Fruit fly (Drosophila melanogaster) whole organism, embryonic: ENCODE results near the gene CG42781.

Experiments
- ATbp ChIP-seq: fragments of 200-800 bp; sonication (Bioruptor generic); optimal IDR thresholded peaks from 2 replicates; lab custom pipeline; 2017; ENCODE audit warnings: missing biosample characterization, mild to moderate bottlenecking, missing genetic modification characterization, missing genetic modification reagents
- Blimp-1 ChIP-seq: fragments of 200-800 bp; sonication (Bioruptor generic); optimal IDR thresholded peaks from 3 replicates; lab custom pipeline; 2018; ENCODE audit warnings: missing biosample characterization, missing genetic modification characterization, mild to moderate bottlenecking, moderate library complexity, missing genetic modification reagents
- CG11085 ChIP-seq: fragments of 200-800 bp; sonication (Bioruptor generic); IDR thresholded peaks from 2 replicates; pipeline ENCODE4 v1.3.6; 2022; ENCODE audit warnings: missing biosample characterization, missing genetic modification characterization
- CG11398 ChIP-seq: fragments of 200-800 bp; sonication (Bioruptor generic); optimal IDR thresholded peaks from 2 replicates; lab custom pipeline; 2016; ENCODE audit warnings: missing biosample characterization, missing genetic modification characterization
- CG1233 ChIP-seq: fragments of 200-800 bp; sonication (Bioruptor generic); optimal IDR thresholded peaks from 4 replicates; lab custom pipeline; 2018; ENCODE audit warnings: missing biosample characterization, mild to moderate bottlenecking, missing genetic modification characterization
- CG12391 ChIP-seq: fragments of 200-800 bp; sonication (Bioruptor generic); optimal IDR thresholded peaks from 3 replicates; lab custom pipeline; 2018; ENCODE audit warnings: missing biosample characterization, mild to moderate bottlenecking, missing genetic modification characterization, moderate library complexity
- CG13296 ChIP-seq: fragments of 200-800 bp; sonication (Bioruptor generic); optimal IDR thresholded peaks from 3 replicates; lab custom pipeline; 2018; ENCODE audit warnings: missing biosample characterization, mild to moderate bottlenecking, missing genetic modification characterization
- CG1529 ChIP-seq: fragments of 200-800 bp; sonication (Bioruptor generic); optimal IDR thresholded peaks from 3 replicates; lab custom pipeline; 2018; ENCODE audit warnings: missing biosample characterization, missing genetic modification characterization
- CG15601 ChIP-seq: fragments of 200-800 bp; sonication (Bioruptor generic); optimal IDR thresholded peaks from 3 replicates; lab custom pipeline; 2019; ENCODE audit warnings: missing biosample characterization, mild to moderate bottlenecking, missing genetic modification characterization, moderate library complexity
- CG17385 ChIP-seq: fragments of 200-800 bp; sonication (Bioruptor generic); optimal IDR thresholded peaks from 3 replicates; lab custom pipeline; 2018; ENCODE audit warnings: missing biosample characterization, mild to moderate bottlenecking, missing genetic modification characterization
- CG17568 ChIP-seq: fragments of 200-800 bp; sonication (Bioruptor generic); optimal IDR thresholded peaks from 2 replicates; lab custom pipeline; 2018; ENCODE audit warnings: missing biosample characterization, mild to moderate bottlenecking, missing genetic modification characterization, moderate library complexity
- CG1792 ChIP-seq: fragments of 200-800 bp; sonication (Bioruptor generic); optimal IDR thresholded peaks from 2 replicates; lab custom pipeline; 2016; ENCODE audit warnings: missing biosample characterization, missing genetic modification characterization
- CG32532 ChIP-seq: fragments of 200-800 bp; sonication (Bioruptor generic); IDR thresholded peaks from 2 replicates; pipeline ENCODE4 v1.3.6; 2022; ENCODE audit warnings: missing biosample characterization, missing genetic modification characterization
- CG33213 ChIP-seq: fragments of 200-800 bp; sonication (Bioruptor generic); optimal IDR thresholded peaks from 3 replicates; lab custom pipeline; 2016; ENCODE audit warnings: missing biosample characterization, missing genetic modification characterization
- CG4360 ChIP-seq: fragments of 200-800 bp; sonication (Bioruptor generic); IDR thresholded peaks from 2 replicates; pipeline ENCODE4 v1.3.6; 2022; ENCODE audit warnings: missing biosample characterization, missing genetic modification characterization
- CG43689 ChIP-seq: fragments of 200-800 bp; sonication (Bioruptor generic); IDR thresholded peaks from 2 replicates; pipeline ENCODE4 v1.3.6; 2022; ENCODE audit warnings: missing biosample characterization, missing genetic modification characterization
- CG6689 ChIP-seq: fragments of 200-800 bp; sonication (Bioruptor generic); IDR thresholded peaks from 2 replicates; pipeline ENCODE4 v1.3.6; 2022; ENCODE audit warnings: missing biosample characterization, missing genetic modification characterization
- CG7357 ChIP-seq: fragments of 200-800 bp; sonication (Bioruptor generic); IDR thresholded peaks from 3 replicates; pipeline ENCODE4 v1.3.6; 2022; ENCODE audit warnings: missing biosample characterization, missing genetic modification characterization
- CG7372 ChIP-seq: fragments of 200-800 bp; sonication (Bioruptor generic); IDR thresholded peaks from 2 replicates; pipeline ENCODE4 v1.3.6; 2022; ENCODE audit warnings: missing biosample characterization, missing genetic modification characterization
- Chrac-16 ChIP-seq: fragments of 200-800 bp; sonication (Bioruptor generic); optimal IDR thresholded peaks from 3 replicates; lab custom pipeline; 2016; ENCODE audit warnings: missing biosample characterization, missing genetic modification characterization
- Dek ChIP-seq: fragments of 200-800 bp; sonication (Bioruptor generic); optimal IDR thresholded peaks from 3 replicates; lab custom pipeline; 2019; ENCODE audit warnings: missing biosample characterization, mild to moderate bottlenecking, missing genetic modification characterization, moderate library complexity
- Doc2 ChIP-seq: fragments of 200-800 bp; sonication (Bioruptor generic); IDR thresholded peaks from 2 replicates; pipeline ENCODE4 v1.3.6; 2022; ENCODE audit warnings: missing biosample characterization, missing genetic modification characterization
- Elba2 ChIP-seq: fragments of 200-800 bp; sonication (Bioruptor generic); optimal IDR thresholded peaks from 3 replicates; lab custom pipeline; 2016; ENCODE audit warnings: missing biosample characterization, missing genetic modification characterization
- Fer2 ChIP-seq: fragments of 200-800 bp; sonication (Bioruptor generic); optimal IDR thresholded peaks from 2 replicates; lab custom pipeline; 2018; ENCODE audit warnings: missing biosample characterization, mild to moderate bottlenecking, missing genetic modification characterization, moderate library complexity
- Fer3 ChIP-seq: fragments of 200-800 bp; sonication (Bioruptor generic); optimal IDR thresholded peaks from 2 replicates; lab custom pipeline; 2018; ENCODE audit warnings: missing biosample characterization, mild to moderate bottlenecking, missing genetic modification characterization, moderate library complexity
- H2.0 ChIP-seq: fragments of 200-800 bp; sonication (Bioruptor generic); IDR thresholded peaks from 2 replicates; pipeline ENCODE4 v1.3.6; 2022; ENCODE audit warnings: missing biosample characterization, missing genetic modification characterization
- Hr39 ChIP-seq: fragments of >200 bp; optimal IDR thresholded peaks from 2 replicates; lab custom pipeline; 2017
- MESR4 ChIP-seq: fragments of 200-800 bp; sonication (Bioruptor generic); optimal IDR thresholded peaks from 2 replicates; lab custom pipeline; 2018; ENCODE audit warnings: missing biosample characterization, mild to moderate bottlenecking, missing genetic modification characterization, moderate library complexity
- Mes4 ChIP-seq: fragments of 200-800 bp; sonication (Bioruptor generic); optimal IDR thresholded peaks from 2 replicates; lab custom pipeline; 2016; ENCODE audit warnings: missing biosample characterization, missing genetic modification characterization
- Spps ChIP-seq: fragments of 200-800 bp; sonication (Bioruptor generic); optimal IDR thresholded peaks from 2 replicates; lab custom pipeline; 2018; ENCODE audit warnings: missing biosample characterization, mild to moderate bottlenecking, missing genetic modification characterization
- az2 ChIP-seq: fragments of 200-800 bp; sonication (Bioruptor generic); optimal IDR thresholded peaks from 3 replicates; lab custom pipeline; 2016; ENCODE audit warnings: missing biosample characterization, missing genetic modification characterization
- bbx ChIP-seq: fragments of 200-800 bp; sonication (Bioruptor generic); IDR thresholded peaks from 2 replicates; pipeline ENCODE4 v1.3.6; 2022; ENCODE audit warnings: missing biosample characterization, missing genetic modification characterization; ENCODE audit not compliant: partially characterized antibody
- btn ChIP-seq: fragments of 200-800 bp; sonication (Bioruptor generic); optimal IDR thresholded peaks from 2 replicates; lab custom pipeline; 2016; ENCODE audit warnings: missing biosample characterization, missing genetic modification characterization
- cas ChIP-seq: fragments of 200-800 bp; sonication (Bioruptor generic); IDR thresholded peaks from 2 replicates; pipeline ENCODE4 v1.3.6; 2022; ENCODE audit warnings: missing biosample characterization, missing genetic modification characterization
- eyg ChIP-seq: fragments of 200-800 bp; sonication (Bioruptor generic); optimal IDR thresholded peaks from 3 replicates; lab custom pipeline; 2016; ENCODE audit warnings: missing biosample characterization, missing genetic modification characterization
- ftz-f1 ChIP-seq: fragments of 200-800 bp; sonication (Bioruptor generic); optimal IDR thresholded peaks from 2 replicates; lab custom pipeline; 2016; ENCODE audit warnings: missing biosample characterization, missing genetic modification characterization
- gsb-n ChIP-seq: fragments of 200-800 bp; sonication (Bioruptor generic); optimal IDR thresholded peaks from 3 replicates; lab custom pipeline; 2018; ENCODE audit warnings: missing biosample characterization, mild to moderate bottlenecking, missing genetic modification characterization
- h ChIP-seq: fragments of >200 bp; optimal IDR thresholded peaks from 2 replicates; lab custom pipeline; 2017
- ind ChIP-seq: fragments of 200-800 bp; sonication (Bioruptor generic); optimal IDR thresholded peaks from 3 replicates; lab custom pipeline; 2016; ENCODE audit warnings: missing biosample characterization, missing genetic modification characterization
- insv ChIP-seq, 2 experiments: fragments of 200-800 bp; sonication (Bioruptor generic); optimal IDR thresholded peaks; 3 replicates each; lab custom pipeline; 2016 to 2018; ENCODE audit warnings: missing biosample characterization in 2 of 2, missing genetic modification characterization in 2 of 2
- jigr1 ChIP-seq: fragments of 200-800 bp; sonication (Bioruptor generic); IDR thresholded peaks from 3 replicates; pipeline ENCODE4 v1.3.6; 2022; ENCODE audit warnings: missing biosample characterization, missing genetic modification characterization
- onecut ChIP-seq: fragments of 200-800 bp; sonication (Bioruptor generic); IDR thresholded peaks from 2 replicates; pipeline ENCODE4 v1.3.6; 2022; ENCODE audit warnings: missing biosample characterization, missing genetic modification characterization
- pho ChIP-seq: fragments of 200-800 bp; sonication (Bioruptor generic); optimal IDR thresholded peaks from 2 replicates; lab custom pipeline; 2016; ENCODE audit warnings: missing biosample characterization, missing genetic modification characterization
- schlank ChIP-seq: fragments of 200-800 bp; sonication (Bioruptor generic); optimal IDR thresholded peaks from 2 replicates; lab custom pipeline; 2018; ENCODE audit warnings: missing biosample characterization, mild to moderate bottlenecking, missing genetic modification characterization
- sd ChIP-seq: fragments of 200-800 bp; sonication (Bioruptor generic); optimal IDR thresholded peaks from 3 replicates; lab custom pipeline; 2018; ENCODE audit warnings: missing biosample characterization, mild to moderate bottlenecking, missing genetic modification characterization, moderate library complexity
- shn ChIP-seq: fragments of 200-800 bp; sonication (Bioruptor generic); optimal IDR thresholded peaks from 3 replicates; lab custom pipeline; 2016; ENCODE audit warnings: missing biosample characterization, missing genetic modification characterization
- tna ChIP-seq: fragments of 200-800 bp; sonication (Bioruptor generic); IDR thresholded peaks from 2 replicates; pipeline ENCODE4 v1.3.6; 2022; ENCODE audit warnings: missing biosample characterization, missing genetic modification characterization; ENCODE audit not compliant: partially characterized antibody
- trh ChIP-seq: fragments of 200-800 bp; sonication (Bioruptor generic); optimal IDR thresholded peaks from 2 replicates; lab custom pipeline; 2016; ENCODE audit warnings: missing biosample characterization, missing genetic modification characterization
- tup ChIP-seq: fragments of 200-800 bp; sonication (Bioruptor generic); optimal IDR thresholded peaks from 2 replicates; lab custom pipeline; 2016; ENCODE audit warnings: missing biosample characterization, mild to moderate bottlenecking, missing genetic modification characterization, moderate library complexity
- vfl ChIP-seq: fragments of 200-800 bp; sonication (Bioruptor generic); optimal IDR thresholded peaks from 2 replicates; lab custom pipeline; 2016; ENCODE audit warnings: missing biosample characterization, missing genetic modification characterization
- vnd ChIP-seq: fragments of 200-800 bp; sonication (Bioruptor generic); IDR thresholded peaks from 3 replicates; pipeline ENCODE4 v1.3.6; 2022; ENCODE audit warnings: missing biosample characterization, missing genetic modification characterization; ENCODE audit not compliant: partially characterized antibody

CG42781 gene

DNA sequence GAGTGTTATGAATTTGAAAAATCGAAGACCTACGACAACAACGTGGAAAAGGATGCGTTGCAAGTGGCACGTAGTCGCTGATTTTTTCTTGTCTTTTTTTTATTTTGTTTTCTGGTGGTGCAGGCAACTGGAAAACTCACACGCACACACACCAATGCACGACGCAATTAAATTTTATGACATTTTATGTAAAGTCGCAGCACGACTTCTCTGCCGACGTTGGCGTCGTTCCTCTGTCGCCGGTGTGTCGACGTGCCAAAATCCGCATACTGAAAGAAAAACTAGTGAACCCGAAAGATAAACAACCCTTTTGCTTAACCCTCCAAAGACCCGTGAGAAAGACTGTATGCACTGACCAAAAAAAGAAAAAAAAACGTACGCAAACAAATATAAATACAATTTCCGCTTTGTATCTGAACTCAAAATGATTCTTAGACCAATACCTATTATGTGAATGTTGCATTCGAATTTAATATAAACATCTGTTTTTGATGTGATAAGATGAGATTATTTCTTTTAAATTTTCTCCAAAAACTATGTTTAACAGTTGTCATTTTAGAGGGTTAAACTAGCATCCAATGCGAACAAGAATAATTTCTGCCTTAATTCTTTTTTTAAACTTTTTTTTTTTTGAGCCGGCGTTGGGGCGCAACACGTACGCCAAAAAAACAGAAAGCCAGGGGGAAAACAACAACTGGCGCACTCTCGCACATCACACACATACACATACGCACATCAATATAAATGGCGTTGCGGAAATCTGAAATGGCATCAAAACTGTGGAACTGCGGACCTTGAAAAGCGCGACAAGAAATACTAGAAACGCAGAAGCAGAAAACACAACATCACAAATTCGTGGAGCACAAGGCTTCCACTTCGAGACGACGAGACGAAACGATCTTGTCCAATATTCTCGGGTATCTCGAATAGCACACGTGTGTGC lies 48.7 kb downstream of the CG42781 start (continued):
- TF ChIP-seq Blimp-1 (GFP tag; lab: Kevin White, UChicago) (no peak), CG4360 (GFP tag; lab: Robert Waterston, UW) (no peak), CG7357 (GFP tag; lab: Robert Waterston, UW) (no peak), CG32532 (GFP tag; lab: Robert Waterston, UW) (peak; percentile 57), Spps (tag; lab: Kevin White, UChicago) (no peak), trh (no peak), MESR4 (GFP tag; lab: Kevin White, UChicago) (no peak), Hr39 (no peak), Fer3 (peak; percentile 49), gsb-n (no peak), tup (GFP tag; lab: Kevin White, UChicago) (no peak), az2 (GFP tag; lab: Kevin White, UChicago) (no peak), CG17385 (GFP tag; lab: Kevin White, UChicago) (no peak), CG6689 (no peak), shn (peak; percentile 26), Elba2 (GFP tag; lab: Kevin White, UChicago) (no peak), Dek (no peak), ATbp (no peak), Mes4 (no peak), h (lab: Kevin White, UChicago) (no peak), CG7372 (GFP tag; lab: Robert Waterston, UW) (no peak), eyg (peak; percentile 47), Chrac-16 (GFP tag; lab: Kevin White, UChicago) (no peak), CG13296 (GFP tag; lab: Kevin White, UChicago) (no peak), CG12391 (tag; lab: Kevin White, UChicago) (peak; percentile 24), CG43689 (GFP tag; lab: Robert Waterston, UW) (no peak), schlank (tag; lab: Kevin White, UChicago) (no peak), Fer2 (tag; lab: Kevin White, UChicago) (no peak), insv (GFP tag; optimal IDR thresholded peaks at IDR 0.05; lab: Kevin White, UChicago) (no peak), tna (GFP tag; lab: Robert Waterston, UW) (no peak), CG1233 (no peak), onecut (GFP tag; lab: Robert Waterston, UW) (no peak), CG11085 (no peak), CG33213 (GFP tag; lab: Kevin White, UChicago) (no peak), Doc2 (GFP tag; lab: Robert Waterston, UW) (no peak), CG15601 (no peak), H2.0 (GFP tag; lab: Robert Waterston, UW) (no peak), CG11398 (GFP tag; lab: Kevin White, UChicago) (peak; percentile 58), pho (GFP tag; lab: Kevin White, UChicago) (peak; percentile 75), jigr1 (GFP tag; lab: Robert Waterston, UW) (no peak), bbx (GFP tag; lab: Robert Waterston, UW) (no peak), vnd (GFP tag; lab: Robert Waterston, UW) (no peak), CG1529 (GFP tag; lab: Kevin White, UChicago) (no peak), sd (tag; lab: Kevin White, UChicago) (no peak), CG17568 (no peak), CG1792 (GFP tag; lab: Kevin White, UChicago) (peak; percentile 38), btn (GFP tag; lab: Kevin White, UChicago) (no peak), vfl (GFP tag; lab: Kevin White, UChicago) (peak; percentile 6), ind (GFP tag; lab: Kevin White, UChicago) (peak; percentile 34), cas (no peak), ftz-f1 (GFP tag; lab: Kevin White, UChicago) (peak; percentile 69)
